Fruit fly (Drosophila melanogaster) whole organism, wandering third instar larva: ENCODE results near the gene dpr9.

Source experiments
- Abd-B ChIP-seq: fragments of >200 bp; optimal IDR thresholded peaks from 2 replicates; lab custom pipeline; 2017; ENCODE audit warnings: missing biosample characterization, missing genetic modification characterization
- CG32264 ChIP-seq: fragments of 200-800 bp; sonication (Bioruptor generic); optimal IDR thresholded peaks from 2 replicates; lab custom pipeline; 2016; ENCODE audit warnings: missing biosample characterization, missing genetic modification characterization
- CrebA ChIP-seq: fragments of 200-800 bp; sonication (Bioruptor generic); optimal IDR thresholded peaks from 2 replicates; lab custom pipeline; 2016; ENCODE audit warnings: missing biosample characterization, mild to moderate bottlenecking, missing genetic modification characterization, borderline replicate concordance
- Dif ChIP-seq: fragments of 200-275, 200-300 bp; sonication (Bioruptor generic); optimal IDR thresholded peaks from 2 replicates; lab custom pipeline; 2018; ENCODE audit warnings: missing biosample characterization, missing genetic modification characterization; ENCODE audit not compliant: partially characterized antibody
- GATAd ChIP-seq: sonication (Bioruptor generic); optimal IDR thresholded peaks from 2 replicates; lab custom pipeline; 2016; ENCODE audit warnings: missing biosample characterization, missing genetic modification characterization
- Hnf4 ChIP-seq: fragments of 200-800 bp; sonication (Bioruptor generic); optimal IDR thresholded peaks from 2 replicates; lab custom pipeline; 2016; ENCODE audit warnings: missing biosample characterization, mild to moderate bottlenecking, missing genetic modification characterization
- Hr78 ChIP-seq: fragments of >200 bp; optimal IDR thresholded peaks from 2 replicates; lab custom pipeline; 2017; ENCODE audit warnings: missing biosample characterization, missing genetic modification characterization
- Hr83 ChIP-seq: fragments of 200-300 bp; sonication (Bioruptor generic); optimal IDR thresholded peaks from 2 replicates; lab custom pipeline; 2016; ENCODE audit warnings: missing biosample characterization, mild to moderate bottlenecking, missing genetic modification characterization, moderate library complexity; ENCODE audit not compliant: poor library complexity, severe bottlenecking
- Jra ChIP-seq: sonication (Bioruptor generic); optimal IDR thresholded peaks from 2 replicates; lab custom pipeline; 2016; ENCODE audit warnings: missing biosample characterization, missing genetic modification characterization
- Mio ChIP-seq: sonication (Bioruptor generic); optimal IDR thresholded peaks from 2 replicates; lab custom pipeline; 2016; ENCODE audit warnings: missing biosample characterization, missing genetic modification characterization
- Myc ChIP-seq: fragments of >200 bp; optimal IDR thresholded peaks from 2 replicates; lab custom pipeline; 2017
- N ChIP-seq: fragments of >200 bp; optimal IDR thresholded peaks from 2 replicates; lab custom pipeline; 2018; ENCODE audit warnings: missing biosample characterization, missing external identifiers, missing genetic modification characterization
- OdsH ChIP-seq: fragments of 200-800 bp; sonication (Bioruptor generic); optimal IDR thresholded peaks from 2 replicates; lab custom pipeline; 2016; ENCODE audit warnings: missing biosample characterization, mild to moderate bottlenecking, missing genetic modification characterization
- Sp1 ChIP-seq: fragments of 200-800 bp; sonication (Bioruptor generic); optimal IDR thresholded peaks from 3 replicates; lab custom pipeline; 2019; ENCODE audit warnings: missing biosample characterization, mild to moderate bottlenecking, missing genetic modification characterization, moderate library complexity
- Vsx2 ChIP-seq: fragments of 200-300, 225-300 bp; sonication (Bioruptor generic); optimal IDR thresholded peaks from 2 replicates; lab custom pipeline; 2018; ENCODE audit warnings: missing biosample characterization, missing genetic modification characterization; ENCODE audit not compliant: partially characterized antibody
- br ChIP-seq: fragments of 200-800 bp; sonication (Bioruptor generic); optimal IDR thresholded peaks from 2 replicates; lab custom pipeline; 2016; ENCODE audit warnings: missing biosample characterization, missing genetic modification characterization
- brk ChIP-seq: fragments of 200-800 bp; sonication (Bioruptor generic); optimal IDR thresholded peaks from 2 replicates; lab custom pipeline; 2016; ENCODE audit warnings: missing biosample characterization, mild to moderate bottlenecking, missing genetic modification characterization
- dl ChIP-seq, 2 experiments: fragments of 175-275, 200-275 bp in 1 of 2; fragments of 200-275 bp in 1 of 2; sonication (Bioruptor generic); optimal IDR thresholded peaks; lab custom pipeline; 2018; ENCODE audit warnings: mild to moderate bottlenecking in 2 of 2, missing biosample characterization in 2 of 2, missing genetic modification characterization in 2 of 2, moderate library complexity in 2 of 2; ENCODE audit not compliant: partially characterized antibody in 2 of 2, insufficient read depth in 1 of 2
- dmrt93B ChIP-seq: fragments of 200-800 bp; sonication (Bioruptor generic); optimal IDR thresholded peaks from 2 replicates; lab custom pipeline; 2018; ENCODE audit warnings: missing biosample characterization, mild to moderate bottlenecking, missing genetic modification characterization
- dsf ChIP-seq: sonication (Bioruptor generic); optimal IDR thresholded peaks from 2 replicates; lab custom pipeline; 2016; ENCODE audit warnings: missing biosample characterization, missing genetic modification characterization, borderline replicate concordance
- ey ChIP-seq: fragments of 200-800 bp; sonication (Bioruptor generic); optimal IDR thresholded peaks from 2 replicates; lab custom pipeline; 2016; ENCODE audit warnings: missing biosample characterization, missing genetic modification characterization
- foxo ChIP-seq, 2 experiments: fragments of 200-800 bp; sonication (Bioruptor generic); optimal IDR thresholded peaks; 2 replicates in 1 of 2; 3 replicates in 1 of 2; lab custom pipeline; 2016 to 2017; ENCODE audit warnings: missing biosample characterization in 2 of 2, missing genetic modification characterization in 2 of 2
- fru ChIP-seq: fragments of 200-800 bp; sonication (Bioruptor generic); optimal IDR thresholded peaks from 3 replicates; lab custom pipeline; 2016; ENCODE audit warnings: missing biosample characterization, mild to moderate bottlenecking, missing genetic modification characterization
- h ChIP-seq: fragments of 200-800 bp; sonication (Bioruptor generic); optimal IDR thresholded peaks from 3 replicates; lab custom pipeline; 2016; ENCODE audit warnings: missing biosample characterization, mild to moderate bottlenecking, missing genetic modification characterization
- jim ChIP-seq: fragments of 175-275, 200-325 bp; sonication (Bioruptor generic); optimal IDR thresholded peaks from 2 replicates; lab custom pipeline; 2016; ENCODE audit warnings: missing biosample characterization, mild to moderate bottlenecking, missing genetic modification characterization
- lola ChIP-seq: fragments of >200 bp; optimal IDR thresholded peaks from 2 replicates; lab custom pipeline; 2017; ENCODE audit warnings: missing biosample characterization, missing genetic modification characterization
- pan ChIP-seq: fragments of >200 bp; optimal IDR thresholded peaks from 2 replicates; lab custom pipeline; 2017
- psq ChIP-seq: fragments of 200-800 bp; sonication (Bioruptor generic); optimal IDR thresholded peaks from 3 replicates; lab custom pipeline; 2017; ENCODE audit warnings: missing biosample characterization, mild to moderate bottlenecking, missing genetic modification characterization, moderate library complexity
- rgr ChIP-seq: fragments of 200-800 bp; sonication (Bioruptor generic); optimal IDR thresholded peaks from 3 replicates; lab custom pipeline; 2016; ENCODE audit warnings: missing biosample characterization, mild to moderate bottlenecking, missing genetic modification characterization
- tai ChIP-seq: sonication (Bioruptor generic); optimal IDR thresholded peaks from 2 replicates; lab custom pipeline; 2016; ENCODE audit warnings: missing biosample characterization, missing genetic modification characterization
- usp ChIP-seq: fragments of >200 bp; optimal IDR thresholded peaks from 2 replicates; lab custom pipeline; 2017; ENCODE audit warnings: missing biosample characterization, missing genetic modification characterization

The dpr9 gene

dm6 chr3R:15121599-15122394, 44.8 kb upstream of the dpr9 start:
- TF ChIP-seq dsf (GFP tag; lab: Kevin White, UChicago) (no peak), fru (GFP tag; lab: Kevin White, UChicago) (no peak), GATAd (GFP tag; lab: Kevin White, UChicago) (no peak), CrebA (GFP tag; lab: Kevin White, UChicago) (no peak), Hr78 (GFP tag; lab: Kevin White, UChicago) (no peak), brk (no peak), h (GFP tag; lab: Kevin White, UChicago) (no peak), Abd-B (GFP tag; lab: Kevin White, UChicago) (no peak), rgr (GFP tag; lab: Kevin White, UChicago) (no peak), tai (GFP tag; lab: Kevin White, UChicago) (no peak), usp (GFP tag; lab: Kevin White, UChicago) (no peak), Vsx2 (no peak), psq (GFP tag; lab: Kevin White, UChicago) (no peak), OdsH (GFP tag; lab: Kevin White, UChicago) (no peak), N (GFP tag; lab: Kevin White, UChicago) (no peak), Sp1 (GFP tag; lab: Kevin White, UChicago) (no peak), Hnf4 (GFP tag; lab: Kevin White, UChicago) (no peak), Myc (lab: Kevin White, UChicago) (no peak)
- TF ChIP-seq, all 38 proteins: peak for 0

dm6 chr3R:15119730-15120129, 42.7 kb upstream of the dpr9 start:
- TF ChIP-seq dl (GFP tag; optimal IDR thresholded peaks at IDR 0.05; lab: Kevin White, UChicago; ENCODE audit: insufficient read depth in 1 of 2, partially characterized antibody in 2 of 2) (no peak), rgr (GFP tag; lab: Kevin White, UChicago) (no peak), jim (GFP tag; lab: Kevin White, UChicago) (no peak), Sp1 (GFP tag; lab: Kevin White, UChicago) (no peak), Mio (GFP tag; lab: Kevin White, UChicago) (no peak), Jra (GFP tag; lab: Kevin White, UChicago) (no peak), foxo (GFP tag; optimal IDR thresholded peaks at IDR 0.05; lab: Kevin White, UChicago) (no peak), Hr83 (GFP tag; lab: Kevin White, UChicago) (no peak), lola (GFP tag; lab: Kevin White, UChicago) (no peak), ey (GFP tag; lab: Kevin White, UChicago) (no peak), br (GFP tag; lab: Kevin White, UChicago) (no peak)

- TF ChIP-seq Hr83 (GFP tag; lab: Kevin White, UChicago): no peak
- no peak for TF ChIP-seq dl (GFP tag; optimal IDR thresholded peaks at IDR 0.05; lab: Kevin White, UChicago; ENCODE audit: insufficient read depth in 1 of 2, partially characterized antibody in 2 of 2)
- no peak for TF ChIP-seq pan (lab: Kevin White, UChicago)
- TF ChIP-seq br (GFP tag; lab: Kevin White, UChicago): no peak
- no peak for TF ChIP-seq OdsH (GFP tag; lab: Kevin White, UChicago)
- TF ChIP-seq dsf (GFP tag; lab: Kevin White, UChicago): no peak
- no peak for TF ChIP-seq Myc (lab: Kevin White, UChicago)
- TF ChIP-seq tai (GFP tag; lab: Kevin White, UChicago): no peak
- TF ChIP-seq N (GFP tag; lab: Kevin White, UChicago): no peak
- no peak for TF ChIP-seq CG32264
- no peak for TF ChIP-seq CrebA (GFP tag; lab: Kevin White, UChicago)
- no peak for TF ChIP-seq dmrt93B (GFP tag; lab: Kevin White, UChicago)
- TF ChIP-seq Abd-B (GFP tag; lab: Kevin White, UChicago): no peak
- no peak for TF ChIP-seq Jra (GFP tag; lab: Kevin White, UChicago)
- TF ChIP-seq Dif (GFP tag; lab: Kevin White, UChicago): no peak
- no peak for TF ChIP-seq GATAd (GFP tag; lab: Kevin White, UChicago)
- TF ChIP-seq rgr (GFP tag; lab: Kevin White, UChicago): no peak
- TF ChIP-seq Vsx2: no peak
Measured at dm6 chr3R:15117765-15118164, 40.8 kb upstream of the dpr9 start.
